Fruit fly (Drosophila melanogaster): ENCODE measurements around the gene RabGGTb.

DNA sequence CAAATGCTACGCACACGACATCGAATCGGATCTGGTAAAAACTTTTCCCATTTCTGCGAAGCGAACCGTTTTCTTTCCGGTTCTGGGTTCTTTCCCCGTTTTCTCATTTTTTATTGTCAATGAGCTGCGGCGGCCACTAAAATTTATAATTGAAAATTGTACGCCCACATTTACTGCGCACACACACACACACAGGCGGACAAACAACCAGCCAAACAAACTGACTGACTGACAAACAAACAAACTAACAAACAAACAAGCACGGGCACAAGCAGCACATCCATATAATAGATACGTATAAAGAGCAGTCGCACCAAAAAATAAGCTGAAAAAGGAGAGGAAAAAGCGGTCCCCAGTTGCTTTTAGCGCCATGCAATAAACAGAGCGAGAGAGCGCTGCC, 12.3 kb downstream of the RabGGTb start:
- no peak for TF ChIP-seq pan (optimal IDR thresholded peaks at IDR 0.05)
- TF ChIP-seq psq (GFP tag; optimal IDR thresholded peaks at IDR 0.05) = no peak
- no peak for TF ChIP-seq Hr78 (GFP tag; optimal IDR thresholded peaks at IDR 0.05)
- no peak for TF ChIP-seq Myc (optimal IDR thresholded peaks at IDR 0.05)
